Worm (Caenorhabditis elegans) whole organism, mixed stage, embryonic: ENCODE results near the gene K08H2.10.

ENCODE experiments used
- M03D4.4 ChIP-seq: sonication (generic microtip); optimal IDR thresholded peaks from 2 replicates; lab custom pipeline; 2017; ENCODE audit warnings: mild to moderate bottlenecking, missing genetic modification characterization, missing compliant biosample characterization
- bed-3 ChIP-seq: fragments of 200-800 bp; sonication (Bioruptor generic); optimal IDR thresholded peaks from 3 replicates; lab custom pipeline; 2018; ENCODE audit warnings: mild to moderate bottlenecking, missing genetic modification characterization, moderate library complexity, missing compliant biosample characterization
- blmp-1 ChIP-seq: fragments of 150-350 bp; optimal IDR thresholded peaks from 2 replicates; lab custom pipeline; 2014; ENCODE audit warnings: missing biosample characterization, missing genetic modification characterization
- ceh-43 ChIP-seq: fragments of 200-800 bp; sonication (Bioruptor generic); optimal IDR thresholded peaks from 2 replicates; lab custom pipeline; 2018; ENCODE audit warnings: mild to moderate bottlenecking, missing genetic modification characterization, moderate library complexity, missing compliant biosample characterization
- ceh-83 ChIP-seq: fragments of 200-800 bp; sonication (Bioruptor generic); optimal IDR thresholded peaks from 2 replicates; lab custom pipeline; 2018; ENCODE audit warnings: mild to moderate bottlenecking, missing genetic modification characterization, missing compliant biosample characterization
- ces-1 ChIP-seq: fragments of 150-350 bp; optimal IDR thresholded peaks from 2 replicates; lab custom pipeline; 2014; ENCODE audit warnings: missing biosample characterization, missing genetic modification reagents, missing genetic modification characterization
- cnd-1 ChIP-seq: fragments of 200-800 bp; sonication (Bioruptor generic); optimal IDR thresholded peaks from 2 replicates; lab custom pipeline; 2018; ENCODE audit warnings: mild to moderate bottlenecking, missing genetic modification characterization, missing compliant biosample characterization
- drap-1 ChIP-seq: fragments of 200-800 bp; sonication (Bioruptor generic); optimal IDR thresholded peaks from 3 replicates; lab custom pipeline; 2018; ENCODE audit warnings: mild to moderate bottlenecking, missing genetic modification characterization, missing compliant biosample characterization
- elt-1 ChIP-seq: sonication (generic microtip); optimal IDR thresholded peaks from 2 replicates; lab custom pipeline; 2017; ENCODE audit warnings: missing genetic modification characterization, mild to moderate bottlenecking, missing compliant biosample characterization, antibody characterized with exemption, moderate library complexity, borderline replicate concordance; ENCODE audit not compliant: insufficient read depth
- elt-3 ChIP-seq: fragments of 150-350 bp; optimal IDR thresholded peaks from 2 replicates; lab custom pipeline; 2014; ENCODE audit warnings: missing biosample characterization, missing genetic modification characterization
- flh-1 ChIP-seq: fragments of 200-800 bp; sonication (Bioruptor generic); optimal IDR thresholded peaks from 2 replicates; lab custom pipeline; 2018; ENCODE audit warnings: mild to moderate bottlenecking, missing genetic modification characterization, moderate library complexity, missing compliant biosample characterization
- ham-2 ChIP-seq: fragments of 200-800 bp; sonication (Bioruptor generic); optimal IDR thresholded peaks from 2 replicates; lab custom pipeline; 2018; ENCODE audit warnings: mild to moderate bottlenecking, missing genetic modification characterization, missing compliant biosample characterization
- hlh-1 ChIP-seq: fragments of 150-350 bp; optimal IDR thresholded peaks from 2 replicates; lab custom pipeline; 2014; ENCODE audit warnings: missing biosample characterization, missing genetic modification reagents, missing genetic modification characterization
- lin-13 ChIP-seq: fragments of 150-350 bp; optimal IDR thresholded peaks from 2 replicates; lab custom pipeline; 2014; ENCODE audit warnings: missing biosample characterization, missing genetic modification characterization
- lin-32 ChIP-seq: fragments of 200-800 bp; sonication (Bioruptor generic); optimal IDR thresholded peaks from 2 replicates; lab custom pipeline; 2018; ENCODE audit warnings: mild to moderate bottlenecking, missing genetic modification characterization, missing compliant biosample characterization
- lsy-2 ChIP-seq: fragments of 150-350 bp; optimal IDR thresholded peaks from 2 replicates; lab custom pipeline; 2014; ENCODE audit warnings: missing biosample characterization, missing genetic modification characterization
- mab-5 ChIP-seq: fragments of 150-350 bp; optimal IDR thresholded peaks from 2 replicates; lab custom pipeline; 2014; ENCODE audit warnings: missing biosample characterization, missing genetic modification characterization
- mep-1 ChIP-seq: fragments of 150-350 bp; optimal IDR thresholded peaks from 2 replicates; lab custom pipeline; 2017; ENCODE audit warnings: missing biosample characterization, missing genetic modification reagents, missing genetic modification characterization, inconsistent platforms
- mls-2 ChIP-seq: sonication (generic microtip); optimal IDR thresholded peaks from 2 replicates; lab custom pipeline; 2016; ENCODE audit warnings: mild to moderate bottlenecking, missing genetic modification characterization, moderate library complexity, missing compliant biosample characterization
- nhr-12 ChIP-seq: fragments of 150-350 bp; optimal IDR thresholded peaks from 2 replicates; lab custom pipeline; 2014; ENCODE audit warnings: missing biosample characterization, missing genetic modification characterization
- nhr-2 ChIP-seq: fragments of 150-350 bp; optimal IDR thresholded peaks from 2 replicates; lab custom pipeline; 2014; ENCODE audit warnings: missing biosample characterization, missing genetic modification characterization
- nhr-237 ChIP-seq: fragments of 150-350 bp; optimal IDR thresholded peaks from 2 replicates; lab custom pipeline; 2014; ENCODE audit warnings: missing biosample characterization, missing genetic modification characterization
- nhr-28 ChIP-seq: fragments of 150-350 bp; optimal IDR thresholded peaks from 2 replicates; lab custom pipeline; 2014; ENCODE audit warnings: missing biosample characterization, missing genetic modification characterization
- nhr-76 ChIP-seq: sonication (generic microtip); optimal IDR thresholded peaks from 2 replicates; lab custom pipeline; 2017; ENCODE audit warnings: missing biosample characterization, missing genetic modification characterization
- pha-4 ChIP-seq: fragments of 150-350 bp; optimal IDR thresholded peaks from 2 replicates; lab custom pipeline; 2018; ENCODE audit warnings: missing biosample characterization, missing genetic modification reagents, missing genetic modification characterization
- sem-2 ChIP-seq: fragments of 200-800 bp; sonication (Bioruptor generic); optimal IDR thresholded peaks from 2 replicates; lab custom pipeline; 2018; ENCODE audit warnings: mild to moderate bottlenecking, missing genetic modification characterization, missing compliant biosample characterization
- snpc-4 ChIP-seq: fragments of 150-350 bp; optimal IDR thresholded peaks from 2 replicates; lab custom pipeline; 2014; ENCODE audit warnings: missing biosample characterization, missing genetic modification characterization
- sptf-1 ChIP-seq: sonication (generic microtip); optimal IDR thresholded peaks from 2 replicates; lab custom pipeline; 2017; ENCODE audit warnings: mild to moderate bottlenecking, missing genetic modification characterization, moderate library complexity, missing compliant biosample characterization
- tbx-8 ChIP-seq: fragments of 200-800 bp; sonication (Bioruptor generic); optimal IDR thresholded peaks from 2 replicates; lab custom pipeline; 2018; ENCODE audit warnings: mild to moderate bottlenecking, missing genetic modification characterization, moderate library complexity, missing compliant biosample characterization
- unc-120 ChIP-seq: sonication (generic microtip); optimal IDR thresholded peaks from 2 replicates; lab custom pipeline; 2017; ENCODE audit warnings: missing genetic modification characterization, missing compliant biosample characterization; ENCODE audit not compliant: poor library complexity, severe bottlenecking
- unc-39 ChIP-seq: fragments of 150-350 bp; optimal IDR thresholded peaks from 2 replicates; lab custom pipeline; 2014; ENCODE audit warnings: missing biosample characterization, missing genetic modification characterization
- unc-62 ChIP-seq: fragments of 150-350 bp; optimal IDR thresholded peaks from 2 replicates; lab custom pipeline; 2014; ENCODE audit warnings: missing biosample characterization, missing genetic modification reagents, missing genetic modification characterization
- zip-8 ChIP-seq: fragments of 150-350 bp; optimal IDR thresholded peaks from 2 replicates; lab custom pipeline; 2014; ENCODE audit warnings: missing biosample characterization, missing genetic modification characterization
- ztf-11 ChIP-seq: fragments of 150-350 bp; optimal IDR thresholded peaks from 2 replicates; lab custom pipeline; 2014; ENCODE audit warnings: missing biosample characterization, missing genetic modification characterization

The K08H2.10 gene

DNA sequence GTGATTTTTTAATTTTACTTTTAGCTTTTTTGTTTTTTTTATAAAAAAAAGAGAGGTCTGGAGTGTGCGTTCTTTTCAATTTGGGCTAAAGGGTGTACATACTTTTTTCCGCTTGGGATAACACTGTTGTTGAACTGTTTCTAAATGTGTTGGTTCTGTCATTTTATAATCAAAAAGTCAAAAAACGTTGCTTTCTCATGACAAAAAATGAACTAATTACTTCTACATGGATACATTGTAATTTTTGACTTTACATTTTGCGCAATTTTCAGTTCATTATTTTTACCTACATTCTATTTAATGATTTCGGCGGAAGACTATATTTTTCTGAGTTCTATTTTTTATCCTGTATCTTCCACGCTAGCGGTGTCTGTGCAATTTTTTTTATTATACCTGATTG is 33.9 kb downstream of the K08H2.10 start, which contains the start of gene srd-38:
srd-38 (plus strand) TSS at position 301 of the 400 bp plus-strand sequence.
- TF ChIP-seq snpc-4 (tag; lab: Kevin White, UChicago): no peak
- no peak for TF ChIP-seq sem-2 (GFP tag; lab: Kevin White, UChicago)
- TF ChIP-seq nhr-12: no peak
- no peak for TF ChIP-seq nhr-76
- TF ChIP-seq ces-1 (GFP tag; lab: Kevin White, UChicago): no peak
- no peak for TF ChIP-seq nhr-2 (tag; lab: Kevin White, UChicago)
- no peak for TF ChIP-seq zip-8
- no peak for TF ChIP-seq elt-1
- no peak for TF ChIP-seq drap-1 (GFP tag; lab: Kevin White, UChicago)
- no peak for TF ChIP-seq ceh-83 (GFP tag; lab: Kevin White, UChicago)
- no peak for TF ChIP-seq ham-2 (GFP tag; lab: Kevin White, UChicago)
- TF ChIP-seq, all 35 proteins: peak for 0

DNA sequence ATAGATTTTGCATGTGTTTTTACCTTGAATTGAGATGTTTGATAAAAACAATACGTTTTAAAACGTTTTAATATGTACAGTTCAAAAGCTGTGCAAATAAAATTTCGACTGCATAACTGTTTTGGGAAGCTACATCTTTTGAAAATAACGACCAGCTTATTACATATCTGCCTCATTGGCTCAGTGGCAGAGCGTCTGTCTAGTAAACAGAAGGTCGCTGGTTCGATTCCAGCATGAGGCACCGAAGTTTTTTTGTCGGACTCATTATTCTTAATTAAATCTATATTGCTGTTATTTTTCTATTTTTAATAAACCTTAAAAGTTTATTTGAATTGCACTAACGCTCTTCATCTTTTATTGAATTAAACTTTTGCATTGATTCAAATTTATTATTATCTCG is 35.4 kb downstream of the K08H2.10 start:
- TF ChIP-seq hlh-1 (tag; lab: Kevin White, UChicago) (no peak), nhr-237 (tag; lab: Kevin White, UChicago) (no peak), sptf-1 (tag; lab: Kevin White, UChicago) (no peak), mep-1 (no peak), unc-120 (tag; lab: Kevin White, UChicago) (no peak), drap-1 (GFP tag; lab: Kevin White, UChicago) (no peak)

DNA sequence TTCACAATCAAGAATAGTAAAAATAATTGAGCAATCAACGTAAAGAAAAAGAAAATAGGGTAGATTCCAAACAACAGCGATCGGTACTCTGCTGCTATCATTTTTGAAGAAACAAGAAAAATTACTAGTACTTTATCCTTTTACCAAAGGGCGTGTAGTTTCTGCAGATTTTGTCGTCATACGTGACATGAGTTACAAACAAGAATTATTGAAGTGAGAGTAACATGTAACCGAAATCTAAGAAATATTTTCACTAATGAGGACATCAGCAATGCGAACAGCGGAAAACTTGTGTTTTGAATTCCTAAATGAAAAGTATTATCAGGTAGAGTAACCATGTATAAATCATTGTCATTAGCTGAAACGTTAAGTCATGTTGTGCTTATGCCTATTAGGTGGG is 37.1 kb downstream of the K08H2.10 start, which contains the start of gene srd-36:
srd-36 (minus strand) TSS at position 101 of the 400 bp plus-strand sequence.
- no peak for TF ChIP-seq flh-1 (GFP tag; lab: Kevin White, UChicago)
- TF ChIP-seq, all 35 proteins: peak for 0

DNA sequence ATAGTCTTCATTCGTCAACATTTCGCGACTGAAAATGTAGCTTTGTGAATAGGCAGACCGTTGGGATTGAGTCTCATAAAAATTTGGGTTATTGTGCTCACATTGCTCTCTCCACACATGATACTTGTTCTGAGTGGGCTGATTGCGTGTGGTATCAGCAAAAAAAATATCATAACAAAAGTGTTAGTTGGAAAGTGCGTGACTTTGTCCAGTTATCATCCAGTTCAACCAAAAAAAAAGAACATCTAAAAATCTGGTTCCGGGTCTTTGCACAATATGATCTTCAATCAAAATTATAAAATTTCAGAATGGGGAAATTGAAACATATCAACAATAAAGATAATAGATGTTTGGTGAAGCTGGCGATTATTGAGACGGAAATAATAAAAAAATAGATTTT is 42.9 kb downstream of the K08H2.10 start, which contains the start of gene srd-39:
srd-39 (minus strand) TSS at position 101 of the 400 bp plus-strand sequence.
- TF ChIP-seq nhr-12 (no peak), mep-1 (no peak), cnd-1 (tag; lab: Kevin White, UChicago) (no peak), sem-2 (GFP tag; lab: Kevin White, UChicago) (no peak), ceh-43 (no peak), unc-120 (tag; lab: Kevin White, UChicago) (no peak)
- TF ChIP-seq, all 35 proteins: peak for 0

DNA sequence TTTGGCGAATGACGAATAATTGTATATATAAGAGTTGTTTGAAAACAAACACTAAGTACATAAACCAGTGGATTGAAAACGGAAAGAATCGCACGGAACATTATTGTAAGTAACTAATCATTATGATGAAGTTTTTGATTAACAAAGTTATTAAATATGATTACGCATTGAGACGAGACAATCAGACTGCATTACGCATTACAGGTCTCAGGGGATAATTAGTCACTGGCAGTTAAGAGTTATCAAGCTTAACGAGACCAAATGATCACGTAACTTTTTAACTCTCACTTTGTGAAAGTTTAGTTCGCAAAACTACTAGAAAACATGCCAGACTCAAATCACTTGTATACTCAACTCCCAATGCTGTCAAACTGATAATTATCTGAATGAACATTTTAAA is 45.8 kb downstream of the K08H2.10 start, which contains the start of gene srd-42:
srd-42 (minus strand) TSS at position 101 of the 400 bp plus-strand sequence.
- no peak for TF ChIP-seq sem-2 (GFP tag; lab: Kevin White, UChicago)
- no peak for TF ChIP-seq zip-8
- TF ChIP-seq ham-2 (GFP tag; lab: Kevin White, UChicago): no peak
- TF ChIP-seq nhr-2 (tag; lab: Kevin White, UChicago): no peak
- TF ChIP-seq unc-39: no peak
- no peak for TF ChIP-seq pha-4
- TF ChIP-seq blmp-1 (tag; lab: Kevin White, UChicago): no peak
- TF ChIP-seq ces-1 (GFP tag; lab: Kevin White, UChicago): no peak
- TF ChIP-seq ceh-83 (GFP tag; lab: Kevin White, UChicago): no peak
- no peak for TF ChIP-seq nhr-28
- TF ChIP-seq tbx-8 (GFP tag; lab: Kevin White, UChicago): no peak
- TF ChIP-seq elt-3 (tag; lab: Kevin White, UChicago): no peak
- TF ChIP-seq ztf-11: no peak
- TF ChIP-seq, all 35 proteins: peak for 0

DNA sequence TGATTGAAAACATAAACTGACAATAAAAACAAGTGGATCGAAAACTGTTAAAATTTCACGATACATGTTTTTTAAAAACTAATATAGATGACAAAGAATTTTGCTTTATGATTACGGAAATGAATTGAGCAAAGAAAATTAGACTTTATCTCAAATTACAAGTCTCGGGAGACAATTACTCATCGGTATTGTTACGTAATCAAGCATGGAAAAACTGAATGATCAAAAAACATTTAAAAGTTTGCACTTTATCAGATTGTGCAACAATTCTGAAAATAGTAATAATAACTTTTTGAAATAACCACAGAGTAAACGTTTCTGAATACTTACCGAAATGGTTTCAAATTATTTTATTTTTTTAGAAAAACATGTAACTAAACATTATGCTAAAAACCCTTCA is 48.2 kb downstream of the K08H2.10 start, which contains the start of gene srd-43:
srd-43 (minus strand) TSS at position 66 of the 400 bp plus-strand sequence.
- TF ChIP-seq zip-8 (peak; percentile 92), tbx-8 (GFP tag; lab: Kevin White, UChicago) (no peak)
- TF ChIP-seq, all 35 proteins: peak for 1

DNA sequence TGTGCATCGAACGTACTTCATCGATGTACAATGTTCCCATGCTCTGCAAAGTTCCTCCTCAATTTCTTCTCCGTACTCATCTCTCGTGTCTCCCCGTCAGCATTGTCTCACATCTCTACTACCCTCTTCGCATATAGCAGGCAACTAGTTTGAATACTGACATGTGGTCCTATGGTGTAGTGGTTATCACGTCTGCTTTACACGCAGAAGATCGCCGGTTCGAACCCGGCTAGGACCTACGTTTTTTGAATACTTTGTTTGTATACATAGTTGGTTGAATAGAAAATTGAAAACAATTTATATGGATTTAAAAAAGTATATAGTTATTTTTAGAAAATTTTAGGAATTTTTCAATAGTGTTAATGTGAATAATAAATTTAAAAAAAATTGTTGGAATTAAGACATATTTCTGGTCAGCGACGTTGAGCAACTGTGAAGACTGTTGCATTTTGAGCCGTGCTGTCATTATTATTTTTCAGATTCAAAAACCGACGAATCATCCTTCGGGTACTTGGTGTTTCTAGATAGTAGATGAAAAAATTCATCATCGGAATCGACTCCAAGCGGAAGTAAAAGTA is 49.4 kb downstream of the K08H2.10 start:
- TF ChIP-seq nhr-12 (no peak), zip-8 (no peak), lin-32 (GFP tag; lab: Kevin White, UChicago) (peak; percentile 90), flh-1 (GFP tag; lab: Kevin White, UChicago) (peak; percentile 83), elt-3 (tag; lab: Kevin White, UChicago) (peak; percentile 59), M03D4.4 (peak; percentile 96), mep-1 (peak; percentile 90), nhr-237 (tag; lab: Kevin White, UChicago) (peak; percentile 79), sem-2 (GFP tag; lab: Kevin White, UChicago) (peak; percentile 91), unc-62 (GFP tag; lab: Kevin White, UChicago) (peak; percentile 86), sptf-1 (tag; lab: Kevin White, UChicago) (peak; percentile 97), hlh-1 (tag; lab: Kevin White, UChicago) (peak; percentile 78), nhr-76 (no peak), bed-3 (GFP tag; lab: Kevin White, UChicago) (peak; percentile 90), lsy-2 (tag; lab: Kevin White, UChicago) (peak; percentile 47), nhr-2 (tag; lab: Kevin White, UChicago) (no peak), mab-5 (tag; lab: Kevin White, UChicago) (peak; percentile 56), tbx-8 (GFP tag; lab: Kevin White, UChicago) (peak; percentile 89), mls-2 (tag; lab: Kevin White, UChicago) (peak; percentile 96), ceh-43 (peak; percentile 93), lin-13 (tag; lab: Kevin White, UChicago) (peak; percentile 78), unc-120 (tag; lab: Kevin White, UChicago) (peak; percentile 93), ces-1 (GFP tag; lab: Kevin White, UChicago) (peak; percentile 62), snpc-4 (tag; lab: Kevin White, UChicago) (no peak)
